Fruit fly (Drosophila melanogaster): ENCODE results near the gene orb2.

The orb2 gene

dm6 chr3L:8996173-8996767 is 42.0 kb upstream of the orb2 start (continued):
- TF ChIP-seq Drgx (GFP tag; IDR thresholded peaks at IDR 0.05) (peak; percentile 90), CoRest (tag; optimal IDR thresholded peaks at IDR 0.05) (no peak), tio (GFP tag; optimal IDR thresholded peaks at IDR 0.05) (no peak), dmrt99B (tag; optimal IDR thresholded peaks at IDR 0.05) (no peak), CG6854 (GFP tag; optimal IDR thresholded peaks at IDR 0.05) (no peak), Ptx1 (GFP tag; IDR thresholded peaks at IDR 0.05) (peak; percentile 69), sna (GFP tag; IDR thresholded peaks at IDR 0.05; ENCODE audit: partially characterized antibody) (no peak), Meics (GFP tag; optimal IDR thresholded peaks at IDR 0.05) (peak; percentile 44), cas (GFP tag; IDR thresholded peaks at IDR 0.05) (no peak), kni (GFP tag; optimal IDR thresholded peaks at IDR 0.05) (no peak), Camta (GFP tag; optimal IDR thresholded peaks at IDR 0.05) (peak; percentile 27), CG12744 (GFP tag; optimal IDR thresholded peaks at IDR 0.05) (peak; percentile 11), CG8944 (GFP tag; optimal IDR thresholded peaks at IDR 0.05) (peak; percentile 21), CG11456 (GFP tag; IDR thresholded peaks at IDR 0.05) (peak; percentile 67; the same call in 2 of the 3 replicates), psq (GFP tag; optimal IDR thresholded peaks at IDR 0.05) (no peak), CG1529 (GFP tag; optimal IDR thresholded peaks at IDR 0.05) (peak; percentile 23), CG17612 (GFP tag; IDR thresholded peaks at IDR 0.05) (peak; percentile 75), CG33557 (GFP tag; optimal IDR thresholded peaks at IDR 0.05) (no peak), CkIIα-i1 (GFP tag; IDR thresholded peaks at IDR 0.05) (no peak), fd102C (GFP tag; optimal IDR thresholded peaks at IDR 0.05) (no peak), Scr (GFP tag; IDR thresholded peaks at IDR 0.05; ENCODE audit: partially characterized antibody) (no peak), CG3838 (GFP tag; optimal IDR thresholded peaks at IDR 0.05) (no peak), cwo (GFP tag; optimal IDR thresholded peaks at IDR 0.05) (peak; percentile 12), CG12391 (tag; optimal IDR thresholded peaks at IDR 0.05) (peak; percentile 75), CG6791 (GFP tag; IDR thresholded peaks at IDR 0.05; ENCODE audit: partially characterized antibody) (no peak), tll (GFP tag; optimal IDR thresholded peaks at IDR 0.05) (no peak), zfh1 (GFP tag; IDR thresholded peaks at IDR 0.05) (peak; percentile 85), HLH54F (GFP tag; optimal IDR thresholded peaks at IDR 0.05) (peak; percentile 60), Lim3 (GFP tag; IDR thresholded peaks at IDR 0.05) (0 out of 2 replicates have a peak, but pooled peaks have one; percentile 13), CG1602 (GFP tag; optimal IDR thresholded peaks at IDR 0.05) (peak; percentile 63), Oaz (GFP tag; IDR thresholded peaks at IDR 0.05) (no peak), CG15073 (GFP tag; optimal IDR thresholded peaks at IDR 0.05) (no peak), CG17186 (GFP tag; optimal IDR thresholded peaks at IDR 0.05) (no peak), CG17568 (GFP tag; optimal IDR thresholded peaks at IDR 0.05) (no peak), CG13775 (GFP tag; optimal IDR thresholded peaks at IDR 0.05) (peak; percentile 3), danr (GFP tag; IDR thresholded peaks at IDR 0.05) (0 out of 2 replicates have a peak, but pooled peaks have one; percentile 9), D (optimal IDR thresholded peaks at IDR 0.05) (no peak), D (GFP tag; optimal IDR thresholded peaks at IDR 0.05) (peak; percentile 60), bsh (GFP tag; optimal IDR thresholded peaks at IDR 0.05) (peak in 1 of 2 experiments; percentile 79), Xbp1 (GFP tag; optimal IDR thresholded peaks at IDR 0.05) (peak; percentile 70), CHES-1-like (GFP tag; optimal IDR thresholded peaks at IDR 0.05) (no peak), vfl (GFP tag; optimal IDR thresholded peaks at IDR 0.05) (no peak), CG6683 (GFP tag; optimal IDR thresholded peaks at IDR 0.05) (no peak), CG17912 (GFP tag; optimal IDR thresholded peaks at IDR 0.05) (no peak), Dbx (GFP tag; IDR thresholded peaks at IDR 0.05) (0 out of 3 replicates have a peak, but pooled peaks have one; percentile 37), her (GFP tag; optimal IDR thresholded peaks at IDR 0.05) (no peak), cato (GFP tag; optimal IDR thresholded peaks at IDR 0.05; ENCODE audit: borderline replicate concordance) (peak; percentile 24), ATbp (GFP tag; optimal IDR thresholded peaks at IDR 0.05) (peak; percentile 65), sc (optimal IDR thresholded peaks at IDR 0.05) (no peak), sc (GFP tag; optimal IDR thresholded peaks at IDR 0.05) (peak; percentile 57)

Measured in whole organism, embryonic.